Worm (Caenorhabditis elegans) whole organism, early embryonic: Measurements from ENCODE around the gene T23C6.4.
"Not testable (repeated sequence)": the region's sequence is repeated elsewhere in the genome, so short reads cannot be mapped to it uniquely, and the experiment has no call there.

Experiments used
- B0310.2 ChIP-seq: sonication (generic microtip); optimal IDR thresholded peaks from 2 replicates; lab custom pipeline; 2016; ENCODE audit warnings: mild to moderate bottlenecking, missing genetic modification characterization, missing compliant biosample characterization
- F13C5.2 ChIP-seq: sonication (generic microtip); optimal IDR thresholded peaks from 2 replicates; lab custom pipeline; 2017; ENCODE audit warnings: mild to moderate bottlenecking, missing genetic modification characterization, inconsistent platforms, missing compliant biosample characterization
- aly-1 ChIP-seq: sonication (generic microtip); optimal IDR thresholded peaks from 2 replicates; lab custom pipeline; 2016; ENCODE audit warnings: missing genetic modification characterization, missing compliant biosample characterization
- ama-1 ChIP-seq: fragments of 150-350 bp; optimal IDR thresholded peaks from 2 replicates; lab custom pipeline; 2014
- ceh-13 ChIP-seq: fragments of 200-800 bp; sonication (Bioruptor generic); optimal IDR thresholded peaks from 2 replicates; lab custom pipeline; 2018; ENCODE audit warnings: mild to moderate bottlenecking, missing genetic modification characterization, missing compliant biosample characterization
- ceh-36 ChIP-seq: sonication (generic microtip); optimal IDR thresholded peaks from 2 replicates; lab custom pipeline; 2016; ENCODE audit warnings: missing genetic modification characterization, inconsistent platforms, missing compliant biosample characterization
- ets-7 ChIP-seq: sonication (generic microtip); optimal IDR thresholded peaks from 2 replicates; lab custom pipeline; 2016; ENCODE audit warnings: missing genotype, missing genetic modification characterization, missing compliant biosample characterization
- flt-1 ChIP-seq: fragments of 200-800 bp; sonication (Bioruptor generic); IDR thresholded peaks from 2 replicates; pipeline ENCODE4 v1.3.6; 2022; ENCODE audit warnings: missing genetic modification characterization, missing compliant biosample characterization
- hmbx-1 ChIP-seq: sonication (generic microtip); optimal IDR thresholded peaks from 2 replicates; lab custom pipeline; 2016; ENCODE audit warnings: mild to moderate bottlenecking, missing genetic modification characterization, missing compliant biosample characterization
- hmg-4 ChIP-seq: fragments of 200-800 bp; sonication (Bioruptor generic); optimal IDR thresholded peaks from 2 replicates; lab custom pipeline; 2018; ENCODE audit warnings: mild to moderate bottlenecking, missing genetic modification characterization, missing compliant biosample characterization
- hnd-1 ChIP-seq: sonication (generic microtip); optimal IDR thresholded peaks from 2 replicates; lab custom pipeline; 2016; ENCODE audit warnings: missing genetic modification characterization, missing compliant biosample characterization
- pes-1 ChIP-seq: fragments of 200-800 bp; sonication (Bioruptor generic); IDR thresholded peaks from 2 replicates; pipeline ENCODE4 v1.3.6; 2022; ENCODE audit warnings: missing genetic modification reagents, missing genetic modification characterization, missing compliant biosample characterization
- scrt-1 ChIP-seq: fragments of 200-800 bp; sonication (Bioruptor generic); IDR thresholded peaks from 2 replicates; pipeline ENCODE4 v1.3.6; 2022; ENCODE audit warnings: missing genetic modification characterization, missing compliant biosample characterization
- sea-1 ChIP-seq: fragments of 200-800 bp; sonication (Bioruptor generic); conservative IDR thresholded peaks from 2 replicates; pipeline ENCODE4 v1.3.6; 2022; ENCODE audit warnings: missing genetic modification characterization, missing compliant biosample characterization
- tbx-11 ChIP-seq: fragments of 200-800 bp; sonication (Bioruptor generic); IDR thresholded peaks from 2 replicates; pipeline ENCODE4 v1.3.6; 2022; ENCODE audit warnings: missing genetic modification characterization, missing compliant biosample characterization
- tbx-37 ChIP-seq: fragments of 200-800 bp; sonication (Bioruptor generic); conservative IDR thresholded peaks from 2 replicates; pipeline ENCODE4 v1.3.6; 2022; ENCODE audit warnings: missing genetic modification reagents, missing genetic modification characterization, missing compliant biosample characterization
- tra-4 ChIP-seq: sonication (generic microtip); optimal IDR thresholded peaks from 2 replicates; lab custom pipeline; 2017; ENCODE audit warnings: missing genetic modification characterization, missing compliant biosample characterization

Gene T23C6.4

DNA sequence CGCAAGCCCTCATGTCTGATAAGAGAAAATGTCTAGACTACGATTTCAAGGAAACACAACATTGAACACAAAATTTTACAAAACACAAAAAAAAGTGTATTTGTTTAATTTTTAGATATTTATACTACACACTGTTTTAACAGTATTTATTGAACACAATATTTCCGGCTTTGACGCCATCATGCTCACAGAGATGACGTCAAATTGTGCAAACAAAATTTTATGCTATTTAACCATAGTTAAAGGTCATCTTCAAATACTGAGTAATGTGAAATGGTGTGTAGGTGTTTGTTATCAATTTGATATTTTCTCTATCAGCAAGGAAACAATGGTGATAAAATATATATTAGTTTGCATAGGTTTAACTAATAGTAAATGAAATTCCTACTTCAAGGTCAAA is 3.2 kb downstream of the T23C6.4 start:
- no peak for TF ChIP-seq scrt-1 (GFP tag; lab: Robert Waterston, UW)

DNA sequence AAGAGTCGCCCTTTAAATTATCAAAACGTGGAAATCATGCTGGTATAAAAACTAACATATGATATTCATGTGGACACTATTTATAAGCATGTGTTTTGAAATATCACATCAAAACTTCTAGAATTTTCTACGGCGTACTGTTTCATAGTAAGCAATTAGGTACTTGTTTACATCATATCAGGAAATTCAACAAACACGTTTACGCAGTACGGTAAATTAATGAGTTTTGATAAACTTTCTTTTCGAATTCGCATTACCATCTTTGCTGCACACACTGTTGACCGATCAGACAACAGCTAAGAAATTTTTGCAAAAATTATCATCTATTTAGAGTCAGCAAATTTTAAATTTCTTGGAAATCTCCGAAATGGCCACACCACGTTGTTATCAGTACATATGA is 9.3 kb downstream of the T23C6.4 start:
- TF ChIP-seq pes-1 (GFP tag; lab: Robert Waterston, UW) (no peak), flt-1 (no peak), hmg-4 (GFP tag; lab: Kevin White, UChicago) (no peak), sea-1 (GFP tag; lab: Robert Waterston, UW) (no peak), ama-1 (lab: Kevin White, UChicago) (no peak), tbx-37 (GFP tag; lab: Robert Waterston, UW) (no peak)

DNA sequence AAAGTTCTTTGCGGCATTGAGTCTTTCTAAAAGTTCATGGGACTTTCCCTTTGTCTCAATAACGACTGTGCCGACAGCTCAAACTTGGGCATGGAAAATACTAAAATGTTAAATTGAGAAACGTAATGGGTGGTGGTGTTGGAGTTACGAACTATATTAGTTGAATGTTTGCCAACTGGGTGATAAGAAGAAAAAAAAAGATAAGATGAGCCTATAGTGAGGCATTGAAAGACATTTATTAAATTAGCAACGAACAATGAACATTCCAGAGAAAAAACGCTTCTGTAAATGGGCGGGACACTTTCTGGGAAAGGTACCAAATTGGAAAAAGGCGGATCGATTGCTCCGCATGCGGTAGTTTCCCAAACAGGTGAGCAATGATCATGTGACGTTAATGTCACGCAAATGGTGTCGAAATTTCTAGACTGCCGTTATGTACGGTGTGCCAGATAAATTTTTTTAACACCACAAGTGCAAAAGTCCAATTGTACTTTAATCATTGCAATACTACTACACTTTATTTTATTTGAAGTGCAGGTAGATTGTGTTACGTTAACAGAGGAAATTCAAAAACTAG is 10.4 kb downstream of the T23C6.4 start:
- TF ChIP-seq scrt-1 (GFP tag; lab: Robert Waterston, UW): no peak
- no peak for TF ChIP-seq F13C5.2
- TF ChIP-seq pes-1 (GFP tag; lab: Robert Waterston, UW): no peak
- no peak for TF ChIP-seq hmg-4 (GFP tag; lab: Kevin White, UChicago)
- no peak for TF ChIP-seq flt-1
- TF ChIP-seq hmbx-1 (tag; lab: Kevin White, UChicago): no peak
- no peak for TF ChIP-seq hnd-1 (tag; lab: Kevin White, UChicago)

DNA sequence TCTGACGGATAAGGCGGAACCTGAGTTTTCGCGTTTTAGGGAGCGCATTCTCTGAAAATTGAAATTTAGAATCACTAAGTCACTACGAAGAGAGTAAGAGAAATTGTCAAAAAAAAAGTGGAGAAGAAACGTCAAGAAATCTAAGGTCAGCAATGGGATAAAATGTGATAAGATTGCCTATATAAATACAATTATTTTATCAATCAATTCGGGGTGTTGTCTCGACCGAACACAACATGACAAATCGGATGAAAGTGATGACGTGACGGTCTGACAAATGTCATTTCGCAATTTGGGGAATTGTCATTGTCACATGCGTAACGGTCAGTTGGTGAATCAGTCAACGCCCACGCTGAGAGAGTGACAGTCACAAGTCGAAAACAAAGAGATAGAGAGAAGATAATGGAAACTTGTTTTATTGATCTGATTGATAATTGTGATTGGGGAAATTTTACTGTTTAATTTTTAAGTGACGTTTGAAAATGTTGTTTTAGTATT is 11.6 kb downstream of the T23C6.4 start, which contains the start of gene cnp-3:
Gene cnp-3 (minus strand): TSS at position 51 of the 498 bp plus-strand sequence.
- TF ChIP-seq ceh-13 (GFP tag; lab: Kevin White, UChicago): no peak
- no peak for TF ChIP-seq ceh-36
- no peak for TF ChIP-seq hmbx-1 (tag; lab: Kevin White, UChicago)
- no peak for TF ChIP-seq aly-1
- no peak for TF ChIP-seq F13C5.2
- TF ChIP-seq sea-1 (GFP tag; lab: Robert Waterston, UW): no peak
- TF ChIP-seq tra-4 (tag; lab: Kevin White, UChicago): no peak
- no peak for TF ChIP-seq tbx-37 (GFP tag; lab: Robert Waterston, UW)
- TF ChIP-seq pes-1 (GFP tag; lab: Robert Waterston, UW): no peak
- TF ChIP-seq hmg-4 (GFP tag; lab: Kevin White, UChicago): no peak
- no peak for TF ChIP-seq ama-1 (lab: Kevin White, UChicago)
- TF ChIP-seq tbx-11 (GFP tag; lab: Robert Waterston, UW): no peak

DNA sequence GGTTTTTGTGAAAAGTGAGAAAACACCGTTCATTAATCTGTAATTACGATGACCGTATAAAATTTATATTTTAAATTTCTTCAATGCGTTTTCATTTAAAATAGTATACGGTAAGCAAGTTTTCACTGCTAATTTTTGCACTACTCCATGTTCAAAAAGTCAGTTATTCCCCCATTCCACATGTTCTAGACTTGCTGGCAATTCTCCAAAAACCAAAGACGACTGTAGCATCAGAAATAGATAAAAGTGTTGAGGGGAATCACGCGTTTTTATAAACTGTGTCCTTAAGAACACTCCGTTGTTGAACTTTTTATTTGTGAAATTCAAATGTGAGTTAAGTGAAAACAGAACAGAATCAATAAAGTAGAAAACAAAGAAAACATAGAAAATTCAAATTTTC is 14.0 kb downstream of the T23C6.4 start:
- TF ChIP-seq hmg-4 (GFP tag; lab: Kevin White, UChicago): no peak
- TF ChIP-seq sea-1 (GFP tag; lab: Robert Waterston, UW): no peak
- no peak for TF ChIP-seq hmbx-1 (tag; lab: Kevin White, UChicago)
- no peak for TF ChIP-seq B0310.2 (tag; lab: Kevin White, UChicago)
- TF ChIP-seq hnd-1 (tag; lab: Kevin White, UChicago): no peak
- TF ChIP-seq ama-1 (lab: Kevin White, UChicago): no peak
- no peak for TF ChIP-seq flt-1
- TF ChIP-seq ceh-36: no peak
- no peak for TF ChIP-seq tra-4 (tag; lab: Kevin White, UChicago)
- TF ChIP-seq aly-1: no peak
- no peak for TF ChIP-seq pes-1 (GFP tag; lab: Robert Waterston, UW)
- no peak for TF ChIP-seq scrt-1 (GFP tag; lab: Robert Waterston, UW)
- no peak for TF ChIP-seq ets-7
- no peak for TF ChIP-seq tbx-37 (GFP tag; lab: Robert Waterston, UW)

DNA sequence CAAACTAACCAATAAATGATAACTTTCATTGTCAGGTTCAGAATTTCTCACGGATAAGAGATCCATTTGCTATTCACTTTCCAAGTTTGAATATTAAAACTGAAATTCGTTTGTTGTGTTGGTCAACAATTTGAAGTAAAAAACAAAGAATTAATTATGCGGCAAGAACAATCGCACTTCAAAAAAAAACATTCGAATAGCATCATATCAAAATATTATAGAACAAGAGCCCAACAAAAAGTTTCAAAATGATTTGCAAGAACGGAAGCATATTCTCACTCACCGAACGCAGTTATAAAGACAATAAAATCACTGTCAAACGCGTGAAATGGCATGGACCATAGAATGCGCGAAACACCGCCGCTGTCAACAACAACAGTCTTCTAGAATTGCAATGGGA is 15.3 kb downstream of the T23C6.4 start, which contains the start of gene K09E3.7:
Gene K09E3.7 (minus strand): TSS at position 101 of the 400 bp plus-strand sequence.
- TF ChIP-seq hnd-1 (tag; lab: Kevin White, UChicago): no peak
- no peak for TF ChIP-seq F13C5.2
- no peak for TF ChIP-seq hmbx-1 (tag; lab: Kevin White, UChicago)
- no peak for TF ChIP-seq B0310.2 (tag; lab: Kevin White, UChicago)
- TF ChIP-seq tbx-11 (GFP tag; lab: Robert Waterston, UW): no peak
- no peak for TF ChIP-seq ceh-36
- TF ChIP-seq tbx-37 (GFP tag; lab: Robert Waterston, UW): no peak
- TF ChIP-seq ceh-13 (GFP tag; lab: Kevin White, UChicago): no peak
- TF ChIP-seq ets-7: no peak
- no peak for TF ChIP-seq pes-1 (GFP tag; lab: Robert Waterston, UW)
- no peak for TF ChIP-seq sea-1 (GFP tag; lab: Robert Waterston, UW)
- no peak for TF ChIP-seq flt-1
- TF ChIP-seq aly-1: no peak
- TF ChIP-seq hmg-4 (GFP tag; lab: Kevin White, UChicago): no peak
- TF ChIP-seq tra-4 (tag; lab: Kevin White, UChicago): no peak
- no peak for TF ChIP-seq ama-1 (lab: Kevin White, UChicago)
- no peak for TF ChIP-seq scrt-1 (GFP tag; lab: Robert Waterston, UW)

DNA sequence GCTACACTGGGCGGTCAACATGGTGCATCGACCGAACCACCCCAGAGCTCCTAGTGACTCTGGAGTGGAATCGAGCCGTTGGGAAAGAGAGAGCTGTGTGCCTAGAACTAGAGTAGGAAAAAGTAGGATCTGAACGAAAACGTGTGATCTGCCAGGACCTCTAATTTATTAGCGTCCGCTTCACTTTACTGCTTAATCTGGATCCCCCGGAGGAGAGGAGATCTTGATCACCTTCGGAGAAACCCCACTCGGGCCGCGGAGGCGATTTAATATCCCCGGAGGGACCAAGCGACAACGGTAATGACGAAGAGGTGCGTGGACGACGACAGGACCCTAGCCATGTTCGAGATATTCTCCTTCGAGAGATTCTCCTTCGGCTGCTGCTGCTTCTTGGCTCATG is 32.4 kb downstream of the T23C6.4 start, which contains the start of gene K09E3.2:
Gene K09E3.2 (plus strand): TSS at position 301 of the 400 bp plus-strand sequence.
- TF ChIP-seq hmg-4 (GFP tag; lab: Kevin White, UChicago); F13C5.2; ceh-13 (GFP tag; lab: Kevin White, UChicago): not testable (repeated sequence)

DNA sequence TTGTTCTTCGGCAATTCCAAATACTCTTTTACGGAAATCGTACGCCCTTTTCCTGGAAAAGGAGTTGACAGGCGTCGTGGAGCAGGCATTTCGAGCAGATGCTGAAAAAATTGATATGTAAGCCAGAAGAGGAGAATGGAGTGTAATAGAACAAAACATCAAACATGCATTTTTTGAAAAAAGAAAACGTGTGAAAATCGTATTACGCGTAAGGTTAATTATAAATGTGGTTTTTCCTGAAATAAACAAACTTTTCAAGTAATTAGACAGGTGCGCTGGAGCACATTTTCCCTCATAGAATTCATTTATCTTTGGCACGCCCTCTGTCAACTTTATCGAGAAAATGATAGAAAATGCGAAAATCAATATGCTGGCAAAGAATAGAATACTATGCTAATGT is 34.6 kb downstream of the T23C6.4 start, which contains the start of gene lido-6:
Gene lido-6 (minus strand): TSS at position 101 of the 400 bp plus-strand sequence.
- TF ChIP-seq scrt-1 (GFP tag; lab: Robert Waterston, UW): no peak
- TF ChIP-seq hmbx-1 (tag; lab: Kevin White, UChicago): no peak
- TF ChIP-seq flt-1: no peak
- TF ChIP-seq ceh-13 (GFP tag; lab: Kevin White, UChicago): no peak
- no peak for TF ChIP-seq tbx-37 (GFP tag; lab: Robert Waterston, UW)
- TF ChIP-seq hmg-4 (GFP tag; lab: Kevin White, UChicago): no peak
- TF ChIP-seq ceh-36: no peak
- TF ChIP-seq F13C5.2: no peak
- no peak for TF ChIP-seq pes-1 (GFP tag; lab: Robert Waterston, UW)
- TF ChIP-seq tbx-11 (GFP tag; lab: Robert Waterston, UW): no peak
- TF ChIP-seq B0310.2 (tag; lab: Kevin White, UChicago): no peak
- TF ChIP-seq sea-1 (GFP tag; lab: Robert Waterston, UW): no peak
- TF ChIP-seq aly-1: no peak
- TF ChIP-seq tra-4 (tag; lab: Kevin White, UChicago): no peak
- TF ChIP-seq ets-7: no peak
- TF ChIP-seq ama-1 (lab: Kevin White, UChicago): no peak
